Worm (Caenorhabditis elegans) whole organism, young adult: Measurements from ENCODE around the gene B0336.7.

ENCODE experiments used
- aptf-3 ChIP-seq: fragments of 200-800 bp; sonication (Bioruptor generic); IDR thresholded peaks from 2 replicates; pipeline ENCODE4 v1.3.6; 2022; ENCODE audit warnings: missing genetic modification characterization, missing compliant biosample characterization
- ccch-3 ChIP-seq: fragments of 200-800 bp; sonication (Bioruptor generic); optimal IDR thresholded peaks from 2 replicates; lab custom pipeline; 2018; ENCODE audit warnings: mild to moderate bottlenecking, missing genetic modification characterization, missing compliant biosample characterization
- madf-3 ChIP-seq: fragments of 200-800 bp; sonication (Bioruptor generic); IDR thresholded peaks from 2 replicates; pipeline ENCODE4 v1.3.6; 2022; ENCODE audit warnings: missing genetic modification reagents, missing genetic modification characterization, missing compliant biosample characterization
- rec-8 ChIP-seq, 2 experiments: sonication (generic microtip); optimal IDR thresholded peaks; 2 replicates each; lab custom pipeline; 2016; ENCODE audit warnings: mild to moderate bottlenecking in 2 of 2, missing genetic modification characterization in 2 of 2, missing genetic modification reagents in 2 of 2, missing genotype in 2 of 2, missing biosample characterization in 1 of 2, missing compliant biosample characterization in 1 of 2, moderate library complexity in 1 of 2
- ztf-18 ChIP-seq: sonication (generic microtip); optimal IDR thresholded peaks from 2 replicates; lab custom pipeline; 2016; ENCODE audit warnings: missing genotype, mild to moderate bottlenecking, missing genetic modification characterization, missing compliant biosample characterization
- ztf-3 ChIP-seq: fragments of 200-800 bp; sonication (Bioruptor generic); optimal IDR thresholded peaks from 2 replicates; lab custom pipeline; 2018; ENCODE audit warnings: mild to moderate bottlenecking, missing genetic modification characterization, missing compliant biosample characterization

- no peak for TF ChIP-seq rec-8 (tag; optimal IDR thresholded peaks at IDR 0.05; lab: Kevin White, UChicago)
- no peak for TF ChIP-seq ztf-18 (tag; lab: Kevin White, UChicago)
- TF ChIP-seq aptf-3 (GFP tag; lab: Robert Waterston, UW): no peak
- no peak for TF ChIP-seq ztf-3 (GFP tag; lab: Kevin White, UChicago)
- TF ChIP-seq ccch-3 (GFP tag; lab: Kevin White, UChicago): no peak
- no peak for TF ChIP-seq madf-3 (GFP tag; lab: Robert Waterston, UW)
These were observed 32.9 kb upstream of the B0336.7 start for ce11 chrIII:5730041-5730440.
